Fruit fly (Drosophila melanogaster) whole organism: Measurements from ENCODE around the gene CG32263.

ENCODE experiments used
- CG8478 ChIP-seq: fragments of >200 bp; optimal IDR thresholded peaks from 2 replicates; lab custom pipeline; 2018; ENCODE audit warnings: inconsistent platforms
- Dll ChIP-seq: fragments of >200 bp; optimal IDR thresholded peaks from 2 replicates; lab custom pipeline; 2017
- EcR ChIP-seq, 2 experiments: fragments of >200 bp; optimal IDR thresholded peaks; 2 replicates each; lab custom pipeline; 2017; ENCODE audit warnings: missing biosample characterization in 2 of 2, missing genetic modification characterization in 2 of 2, missing genetic modification reagents in 2 of 2
- psq ChIP-seq: fragments of >200 bp; optimal IDR thresholded peaks from 2 replicates; lab custom pipeline; 2017
- usp ChIP-seq: fragments of >200 bp; optimal IDR thresholded peaks from 2 replicates; lab custom pipeline; 2017; ENCODE audit warnings: missing biosample characterization, missing genetic modification characterization, mixed read lengths

DNA sequence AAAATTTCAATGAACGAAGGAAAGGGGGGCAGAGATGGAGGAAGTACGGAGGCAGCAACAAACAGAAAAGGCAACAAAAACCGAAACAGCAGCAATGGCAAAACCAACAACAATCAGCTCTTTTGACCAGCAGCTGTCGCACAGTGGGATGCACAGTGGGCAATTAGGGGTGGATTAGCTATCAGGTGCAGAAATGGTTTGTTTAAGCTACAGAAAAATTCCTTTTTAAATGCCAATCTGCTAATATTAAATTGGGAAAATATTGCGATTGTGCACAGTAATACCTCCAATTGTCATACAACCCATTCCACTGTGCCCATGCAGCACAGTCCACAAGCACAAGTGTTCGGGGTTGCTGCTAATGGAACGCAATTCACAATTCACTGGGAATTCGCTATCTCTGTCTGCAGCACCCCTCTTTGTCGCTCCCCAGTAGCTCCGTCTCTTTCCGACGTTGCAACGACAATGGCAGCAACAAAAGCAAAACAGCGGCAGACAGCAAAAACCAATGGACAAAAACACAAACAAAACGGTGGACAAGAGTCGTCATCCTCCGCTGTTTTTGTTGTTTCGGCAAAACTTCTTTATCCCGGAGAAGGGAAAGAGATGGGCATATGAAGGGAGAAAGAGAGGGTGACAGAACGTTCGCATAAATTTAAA is 25.8 kb downstream of the CG32263 start:
- TF ChIP-seq CG8478 (lab: Kevin White, UChicago) (peak; percentile 44), usp (GFP tag; lab: Kevin White, UChicago) (no peak), Dll (no peak), EcR (GFP tag; optimal IDR thresholded peaks at IDR 0.05; lab: Kevin White, UChicago) (no peak), psq (lab: Kevin White, UChicago) (no peak)
